Worm (Caenorhabditis elegans): ENCODE results near the gene Y94H6A.5.
A peak's percentile ranks its signal among the peaks of the same experiment; 100 is the strongest.

Y94H6A.5 gene

ce11 chrIV:2670664-2671063 is 33.1 kb downstream of the Y94H6A.5 start:
- no peak for TF ChIP-seq dao-5 (tag; optimal IDR thresholded peaks at IDR 0.05)
- no peak for TF ChIP-seq W03F9.2 (tag; optimal IDR thresholded peaks at IDR 0.05)
- TF ChIP-seq him-1 (tag; optimal IDR thresholded peaks at IDR 0.05), result no peak

- TF ChIP-seq W03F9.2 (tag; optimal IDR thresholded peaks at IDR 0.05) (no peak), him-1 (tag; optimal IDR thresholded peaks at IDR 0.05) (no peak), dao-5 (tag; optimal IDR thresholded peaks at IDR 0.05) (no peak)
Observed at ce11 chrIV:2666586-2667100, 37.1 kb downstream of the Y94H6A.5 start, which contains the start of gene Y69A2AR.1. Gene Y69A2AR.1, plus strand, starts transcription at chrIV:2667050.

- TF ChIP-seq dao-5 (tag; optimal IDR thresholded peaks at IDR 0.05) (no peak), him-1 (tag; optimal IDR thresholded peaks at IDR 0.05) (no peak), W03F9.2 (tag; optimal IDR thresholded peaks at IDR 0.05) (no peak)
Observed at ce11 chrIV:2666127-2666526, 37.6 kb downstream of the Y94H6A.5 start.

DNA sequence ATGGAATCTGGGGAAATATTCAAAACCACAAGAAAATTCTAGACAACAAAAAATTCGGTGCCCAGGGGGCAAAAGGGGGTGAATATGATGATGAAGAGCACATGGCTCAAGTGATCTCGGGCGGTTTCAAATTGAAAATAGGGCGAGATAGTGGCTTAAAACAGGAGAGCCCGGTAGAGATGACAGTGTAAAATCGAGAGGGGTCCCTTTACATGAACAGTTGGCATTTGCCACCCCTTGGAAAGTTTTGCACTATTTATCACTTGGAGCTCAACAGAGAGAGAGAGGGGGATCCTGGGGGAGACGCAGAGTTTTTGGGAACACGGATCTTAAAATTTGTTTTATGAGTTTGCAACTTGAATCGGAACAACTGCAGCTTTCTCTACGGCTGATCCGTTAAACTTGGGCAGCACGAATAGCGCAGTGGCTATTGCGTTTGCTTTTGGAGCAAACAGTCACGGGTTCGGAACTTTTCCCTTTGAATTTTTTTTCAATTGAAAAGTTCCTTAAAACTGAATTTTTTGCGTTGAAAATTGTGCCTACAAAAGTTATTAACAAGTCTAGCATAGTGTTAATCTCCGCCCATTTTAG is 38.3 kb downstream of the Y94H6A.5 start:
- TF ChIP-seq him-1 (tag; optimal IDR thresholded peaks at IDR 0.05), result no peak
- TF ChIP-seq W03F9.2 (tag; optimal IDR thresholded peaks at IDR 0.05), result no peak
- TF ChIP-seq dao-5 (tag; optimal IDR thresholded peaks at IDR 0.05), result no peak

- no peak for TF ChIP-seq W03F9.2 (tag; optimal IDR thresholded peaks at IDR 0.05)
- peak; percentile 29 for TF ChIP-seq dao-5 (tag; optimal IDR thresholded peaks at IDR 0.05)
Observed at ce11 chrIV:2664901-2665201, 38.9 kb downstream of the Y94H6A.5 start.

- TF ChIP-seq him-1 (tag; optimal IDR thresholded peaks at IDR 0.05) (no peak), dao-5 (tag; optimal IDR thresholded peaks at IDR 0.05) (no peak), W03F9.2 (tag; optimal IDR thresholded peaks at IDR 0.05) (no peak)
Observed at ce11 chrIV:2663953-2664900, 39.5 kb downstream of the Y94H6A.5 start, which contains the start of gene Y69A2AR.31. Gene Y69A2AR.31, minus strand, starts transcription at chrIV:2664003.

- no peak for TF ChIP-seq him-1 (tag; optimal IDR thresholded peaks at IDR 0.05)
Observed at ce11 chrIV:2658733-2659132, 45.0 kb downstream of the Y94H6A.5 start.

- TF ChIP-seq W03F9.2 (tag; optimal IDR thresholded peaks at IDR 0.05) (no peak), dao-5 (tag; optimal IDR thresholded peaks at IDR 0.05) (no peak), him-1 (tag; optimal IDR thresholded peaks at IDR 0.05) (no peak)
Observed at ce11 chrIV:2657307-2657706, 46.5 kb downstream of the Y94H6A.5 start.

DNA sequence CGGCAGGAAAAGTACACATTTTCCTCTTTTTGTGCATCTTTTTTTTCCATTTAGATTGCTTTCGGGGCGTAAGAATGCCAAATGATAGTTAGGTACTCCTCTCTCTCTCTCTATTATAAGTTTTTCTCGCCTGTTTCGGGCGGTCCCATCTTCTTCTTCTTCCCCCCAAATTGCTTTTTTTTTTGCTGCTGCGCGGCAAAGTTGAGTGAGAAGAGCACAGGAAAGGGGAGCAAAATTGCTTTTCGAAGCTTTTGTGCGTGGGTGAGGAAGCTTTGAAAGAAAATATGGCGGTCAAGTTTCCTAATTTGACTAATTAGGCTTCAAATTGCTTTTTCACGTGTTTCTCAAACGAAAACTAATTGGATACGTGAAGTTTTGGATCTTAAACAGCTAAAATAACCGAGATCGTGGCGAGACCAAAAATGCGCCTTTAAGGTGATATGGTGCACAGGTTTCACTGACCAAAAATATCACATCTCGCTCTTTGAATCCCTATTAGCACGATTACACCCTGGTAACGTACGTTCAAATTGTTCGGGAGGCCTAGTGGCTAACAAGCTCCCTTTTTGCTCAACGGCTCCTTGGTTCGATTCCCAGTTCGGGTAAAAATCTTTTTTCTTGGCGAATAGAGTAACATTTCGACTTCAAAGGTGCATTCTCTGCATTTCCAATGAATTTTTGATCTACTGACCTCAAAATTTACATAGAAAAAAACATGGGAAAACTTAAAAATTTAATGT is 47.2 kb downstream of the Y94H6A.5 start:
- no peak for TF ChIP-seq him-1 (tag; optimal IDR thresholded peaks at IDR 0.05)
- no peak for TF ChIP-seq W03F9.2 (tag; optimal IDR thresholded peaks at IDR 0.05)
- TF ChIP-seq dao-5 (tag; optimal IDR thresholded peaks at IDR 0.05), result no peak

DNA sequence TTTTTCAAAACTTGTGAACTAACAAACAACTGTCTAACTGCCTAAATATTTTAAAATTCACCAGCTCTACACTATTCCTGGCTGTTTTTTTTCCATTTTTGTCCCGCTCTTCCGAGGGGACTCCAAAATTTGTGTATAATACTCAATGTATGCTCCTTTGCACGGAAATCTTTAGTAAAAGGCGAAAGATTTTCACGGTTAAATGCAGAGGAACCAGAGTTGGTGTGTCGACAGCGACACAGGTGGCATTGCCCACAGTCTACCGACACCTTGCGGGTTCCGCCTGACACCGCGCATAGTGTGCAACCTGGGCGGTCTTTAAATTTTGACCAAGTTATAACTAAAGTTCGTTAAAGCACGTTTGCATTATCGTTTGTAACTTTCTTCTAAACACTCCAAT is 48.8 kb downstream of the Y94H6A.5 start:
- TF ChIP-seq W03F9.2 (tag; optimal IDR thresholded peaks at IDR 0.05), result no peak
- TF ChIP-seq him-1 (tag; optimal IDR thresholded peaks at IDR 0.05), result no peak
- TF ChIP-seq dao-5 (tag; optimal IDR thresholded peaks at IDR 0.05), result no peak

DNA sequence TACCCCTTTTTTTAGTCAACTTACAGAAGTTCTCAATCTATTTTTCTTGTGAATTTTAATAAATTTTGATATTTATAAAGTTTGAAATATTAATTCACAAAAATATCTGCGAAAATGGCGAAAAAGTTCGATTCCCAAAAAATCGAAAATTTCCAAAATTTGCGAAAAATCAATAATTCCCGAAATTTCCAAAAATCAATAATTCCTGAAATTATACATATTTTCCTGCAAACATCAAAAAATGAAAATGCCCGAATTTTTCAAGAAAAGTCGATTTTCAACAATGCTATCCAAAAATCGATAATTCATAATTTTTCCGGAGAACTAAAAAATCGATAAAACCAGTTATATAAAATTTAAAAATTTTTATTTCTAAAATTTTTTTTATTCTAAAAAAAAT is 53.7 kb downstream of the Y94H6A.5 start:
- TF ChIP-seq dao-5 (tag; optimal IDR thresholded peaks at IDR 0.05) (no peak), W03F9.2 (tag; optimal IDR thresholded peaks at IDR 0.05) (no peak), him-1 (tag; optimal IDR thresholded peaks at IDR 0.05) (no peak)

- TF ChIP-seq W03F9.2 (tag; optimal IDR thresholded peaks at IDR 0.05) (no peak), him-1 (tag; optimal IDR thresholded peaks at IDR 0.05) (no peak), dao-5 (tag; optimal IDR thresholded peaks at IDR 0.05) (no peak)
Observed at ce11 chrIV:2642673-2643072, 61.1 kb downstream of the Y94H6A.5 start, which contains the start of gene ric-8. Gene ric-8, plus strand, starts transcription at chrIV:2642973.

- no peak for TF ChIP-seq W03F9.2 (tag; optimal IDR thresholded peaks at IDR 0.05)
- no peak for TF ChIP-seq dao-5 (tag; optimal IDR thresholded peaks at IDR 0.05)
- no peak for TF ChIP-seq him-1 (tag; optimal IDR thresholded peaks at IDR 0.05)
Observed at ce11 chrIV:2642054-2642453, 61.7 kb downstream of the Y94H6A.5 start.

ce11 chrIV:2640950-2641349 is 62.8 kb downstream of the Y94H6A.5 start, which contains the start of the genes mdf-2 and nduv-3:
Gene mdf-2, minus strand, starts transcription at chrIV:2641125.
Gene nduv-3, plus strand, starts transcription at chrIV:2641310.
- peak; percentile 72 for TF ChIP-seq W03F9.2 (tag; optimal IDR thresholded peaks at IDR 0.05)
- no peak for TF ChIP-seq dao-5 (tag; optimal IDR thresholded peaks at IDR 0.05)

Measured in whole organism, L4/young adult.